Fruit fly (Drosophila melanogaster): ENCODE measurements around the gene CG32276.

DNA sequence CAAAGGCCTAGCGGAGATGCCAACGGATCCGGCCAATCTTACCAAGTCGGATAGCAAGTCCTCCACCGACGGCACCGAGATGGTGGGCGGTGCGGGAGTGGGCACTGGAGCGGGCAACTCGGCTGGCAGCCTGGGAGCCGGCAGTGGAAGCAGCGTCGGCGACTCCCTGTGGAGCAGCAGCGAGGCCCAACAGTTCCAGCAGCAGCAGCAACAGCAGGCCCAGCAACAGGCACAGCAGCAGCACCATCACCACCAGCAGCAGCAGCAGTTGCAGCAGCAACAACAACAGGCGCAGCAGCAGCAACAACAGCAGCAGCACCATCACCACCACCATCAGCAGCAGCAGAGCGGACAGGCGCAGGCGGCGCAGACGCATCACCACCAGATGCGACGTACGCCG is 48.5 kb downstream of the CG32276 start:
- TF ChIP-seq CG8478 (optimal IDR thresholded peaks at IDR 0.05), result no peak
- TF ChIP-seq CTCF (optimal IDR thresholded peaks at IDR 0.05), result no peak
